Worm (Caenorhabditis elegans) whole organism, mixed stage, embryonic: Measurements from ENCODE around the gene C34C12.9.

Source experiments
- M03D4.4 ChIP-seq: sonication (generic microtip); optimal IDR thresholded peaks from 2 replicates; lab custom pipeline; 2017; ENCODE audit warnings: mild to moderate bottlenecking, missing genetic modification characterization, missing compliant biosample characterization
- bed-3 ChIP-seq: fragments of 200-800 bp; sonication (Bioruptor generic); optimal IDR thresholded peaks from 3 replicates; lab custom pipeline; 2018; ENCODE audit warnings: mild to moderate bottlenecking, missing genetic modification characterization, moderate library complexity, missing compliant biosample characterization
- blmp-1 ChIP-seq: fragments of 150-350 bp; optimal IDR thresholded peaks from 2 replicates; lab custom pipeline; 2014; ENCODE audit warnings: missing biosample characterization, missing genetic modification characterization
- ceh-39 ChIP-seq: fragments of 150-350 bp; optimal IDR thresholded peaks from 2 replicates; lab custom pipeline; 2014; ENCODE audit warnings: missing biosample characterization, missing genetic modification characterization
- ceh-43 ChIP-seq: fragments of 200-800 bp; sonication (Bioruptor generic); optimal IDR thresholded peaks from 2 replicates; lab custom pipeline; 2018; ENCODE audit warnings: mild to moderate bottlenecking, missing genetic modification characterization, moderate library complexity, missing compliant biosample characterization
- ceh-83 ChIP-seq: fragments of 200-800 bp; sonication (Bioruptor generic); optimal IDR thresholded peaks from 2 replicates; lab custom pipeline; 2018; ENCODE audit warnings: mild to moderate bottlenecking, missing genetic modification characterization, missing compliant biosample characterization
- cnd-1 ChIP-seq: fragments of 200-800 bp; sonication (Bioruptor generic); optimal IDR thresholded peaks from 2 replicates; lab custom pipeline; 2018; ENCODE audit warnings: mild to moderate bottlenecking, missing genetic modification characterization, missing compliant biosample characterization
- elt-1 ChIP-seq: sonication (generic microtip); optimal IDR thresholded peaks from 2 replicates; lab custom pipeline; 2017; ENCODE audit warnings: missing genetic modification characterization, mild to moderate bottlenecking, missing compliant biosample characterization, antibody characterized with exemption, moderate library complexity, borderline replicate concordance; ENCODE audit not compliant: insufficient read depth
- elt-3 ChIP-seq: fragments of 150-350 bp; optimal IDR thresholded peaks from 2 replicates; lab custom pipeline; 2014; ENCODE audit warnings: missing biosample characterization, missing genetic modification characterization
- flh-1 ChIP-seq: fragments of 200-800 bp; sonication (Bioruptor generic); optimal IDR thresholded peaks from 2 replicates; lab custom pipeline; 2018; ENCODE audit warnings: mild to moderate bottlenecking, missing genetic modification characterization, moderate library complexity, missing compliant biosample characterization
- ham-2 ChIP-seq: fragments of 200-800 bp; sonication (Bioruptor generic); optimal IDR thresholded peaks from 2 replicates; lab custom pipeline; 2018; ENCODE audit warnings: mild to moderate bottlenecking, missing genetic modification characterization, missing compliant biosample characterization
- hlh-1 ChIP-seq: fragments of 150-350 bp; optimal IDR thresholded peaks from 2 replicates; lab custom pipeline; 2014; ENCODE audit warnings: missing biosample characterization, missing genetic modification reagents, missing genetic modification characterization
- lin-13 ChIP-seq: fragments of 150-350 bp; optimal IDR thresholded peaks from 2 replicates; lab custom pipeline; 2014; ENCODE audit warnings: missing biosample characterization, missing genetic modification characterization
- lin-32 ChIP-seq: fragments of 200-800 bp; sonication (Bioruptor generic); optimal IDR thresholded peaks from 2 replicates; lab custom pipeline; 2018; ENCODE audit warnings: mild to moderate bottlenecking, missing genetic modification characterization, missing compliant biosample characterization
- lsy-2 ChIP-seq: fragments of 150-350 bp; optimal IDR thresholded peaks from 2 replicates; lab custom pipeline; 2014; ENCODE audit warnings: missing biosample characterization, missing genetic modification characterization
- mab-5 ChIP-seq: fragments of 150-350 bp; optimal IDR thresholded peaks from 2 replicates; lab custom pipeline; 2014; ENCODE audit warnings: missing biosample characterization, missing genetic modification characterization
- mls-2 ChIP-seq: sonication (generic microtip); optimal IDR thresholded peaks from 2 replicates; lab custom pipeline; 2016; ENCODE audit warnings: mild to moderate bottlenecking, missing genetic modification characterization, moderate library complexity, missing compliant biosample characterization
- nhr-12 ChIP-seq: fragments of 150-350 bp; optimal IDR thresholded peaks from 2 replicates; lab custom pipeline; 2014; ENCODE audit warnings: missing biosample characterization, missing genetic modification characterization
- nhr-237 ChIP-seq: fragments of 150-350 bp; optimal IDR thresholded peaks from 2 replicates; lab custom pipeline; 2014; ENCODE audit warnings: missing biosample characterization, missing genetic modification characterization
- nhr-28 ChIP-seq: fragments of 150-350 bp; optimal IDR thresholded peaks from 2 replicates; lab custom pipeline; 2014; ENCODE audit warnings: missing biosample characterization, missing genetic modification characterization
- nhr-76 ChIP-seq: sonication (generic microtip); optimal IDR thresholded peaks from 2 replicates; lab custom pipeline; 2017; ENCODE audit warnings: missing biosample characterization, missing genetic modification characterization
- pha-4 ChIP-seq: fragments of 150-350 bp; optimal IDR thresholded peaks from 2 replicates; lab custom pipeline; 2018; ENCODE audit warnings: missing biosample characterization, missing genetic modification reagents, missing genetic modification characterization
- sem-2 ChIP-seq: fragments of 200-800 bp; sonication (Bioruptor generic); optimal IDR thresholded peaks from 2 replicates; lab custom pipeline; 2018; ENCODE audit warnings: mild to moderate bottlenecking, missing genetic modification characterization, missing compliant biosample characterization
- snpc-4 ChIP-seq: fragments of 150-350 bp; optimal IDR thresholded peaks from 2 replicates; lab custom pipeline; 2014; ENCODE audit warnings: missing biosample characterization, missing genetic modification characterization
- sptf-1 ChIP-seq: sonication (generic microtip); optimal IDR thresholded peaks from 2 replicates; lab custom pipeline; 2017; ENCODE audit warnings: mild to moderate bottlenecking, missing genetic modification characterization, moderate library complexity, missing compliant biosample characterization
- tbx-8 ChIP-seq: fragments of 200-800 bp; sonication (Bioruptor generic); optimal IDR thresholded peaks from 2 replicates; lab custom pipeline; 2018; ENCODE audit warnings: mild to moderate bottlenecking, missing genetic modification characterization, moderate library complexity, missing compliant biosample characterization
- unc-39 ChIP-seq: fragments of 150-350 bp; optimal IDR thresholded peaks from 2 replicates; lab custom pipeline; 2014; ENCODE audit warnings: missing biosample characterization, missing genetic modification characterization
- zip-8 ChIP-seq: fragments of 150-350 bp; optimal IDR thresholded peaks from 2 replicates; lab custom pipeline; 2014; ENCODE audit warnings: missing biosample characterization, missing genetic modification characterization
- ztf-11 ChIP-seq: fragments of 150-350 bp; optimal IDR thresholded peaks from 2 replicates; lab custom pipeline; 2014; ENCODE audit warnings: missing biosample characterization, missing genetic modification characterization

The C34C12.9 gene

DNA sequence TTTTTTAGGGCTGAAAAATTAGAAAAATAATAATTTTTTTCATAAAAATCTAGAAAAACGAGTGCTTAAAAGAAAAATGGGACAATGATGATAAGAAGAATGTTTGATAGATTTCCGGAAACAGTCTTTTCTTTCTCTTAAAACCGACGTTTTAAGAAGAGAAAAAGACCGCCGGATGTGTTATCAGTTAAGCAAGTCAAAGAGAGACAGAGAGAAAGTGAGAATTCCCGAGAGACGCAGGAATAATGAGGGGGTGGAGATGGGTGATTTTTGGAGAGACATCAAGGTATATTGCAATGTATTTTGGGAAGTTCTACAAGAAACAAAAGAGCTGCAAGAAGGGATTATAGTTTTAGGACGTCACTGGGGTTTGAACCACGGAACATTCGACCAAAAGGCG, at the start of gene C34C12.9:
TSS of gene C34C12.9 (minus strand) at position 16 of the 400 bp plus-strand sequence.
- TF ChIP-seq pha-4 (no peak), mls-2 (tag; lab: Kevin White, UChicago) (no peak), hlh-1 (tag; lab: Kevin White, UChicago) (no peak), sptf-1 (no peak), elt-1 (tag; lab: Kevin White, UChicago) (no peak), nhr-76 (tag; lab: Kevin White, UChicago) (no peak), tbx-8 (GFP tag; lab: Kevin White, UChicago) (no peak), flh-1 (GFP tag; lab: Kevin White, UChicago) (no peak)

DNA sequence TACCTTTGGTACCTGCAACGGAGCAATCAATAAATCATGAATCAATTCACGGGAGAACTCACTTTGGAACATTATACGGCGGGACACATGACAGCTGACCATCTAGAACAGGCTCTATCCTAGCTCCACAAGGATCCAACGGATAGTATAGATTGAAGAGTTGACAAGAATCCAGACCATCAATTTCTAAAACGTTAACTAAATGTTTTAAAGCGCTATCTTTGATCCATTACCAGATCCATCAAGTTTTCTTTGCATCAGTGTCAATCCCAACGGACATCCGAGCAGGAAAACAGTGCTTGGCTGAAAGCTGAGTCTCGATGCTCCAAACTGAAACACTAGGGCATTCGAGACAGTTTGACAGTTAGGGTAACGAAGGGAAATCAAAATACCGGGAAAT, 48.1 kb upstream of the C34C12.9 start:
- TF ChIP-seq snpc-4 (tag; lab: Kevin White, UChicago) = no peak
- no peak for TF ChIP-seq nhr-28 (tag; lab: Kevin White, UChicago)
- no peak for TF ChIP-seq pha-4
- TF ChIP-seq lin-13 (tag; lab: Kevin White, UChicago) = no peak
- no peak for TF ChIP-seq lin-32

DNA sequence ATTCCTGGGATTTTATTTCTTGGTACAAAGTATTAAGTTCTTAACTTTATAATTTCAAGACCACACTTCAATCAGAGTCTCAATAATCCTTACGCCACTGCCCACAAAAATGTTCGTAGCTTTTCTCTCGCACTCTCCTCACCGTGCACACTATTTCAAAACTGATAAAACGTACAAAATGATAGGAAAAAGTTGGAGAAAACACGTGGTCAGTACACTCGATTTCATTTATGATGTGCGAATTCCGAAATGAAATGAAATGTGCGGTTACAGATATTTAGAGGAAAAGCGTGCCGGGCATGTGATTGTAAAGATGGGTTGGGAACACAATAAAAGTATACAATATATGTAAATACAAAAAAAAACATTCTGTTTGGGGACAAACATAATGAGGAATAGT, 45.1 kb upstream of the C34C12.9 start:
- TF ChIP-seq sem-2 (GFP tag; lab: Kevin White, UChicago) (no peak), lsy-2 (tag; lab: Kevin White, UChicago) (no peak), ceh-39 (no peak), unc-39 (tag; lab: Kevin White, UChicago) (no peak), lin-32 (no peak), cnd-1 (tag; lab: Kevin White, UChicago) (no peak), snpc-4 (tag; lab: Kevin White, UChicago) (no peak), ztf-11 (tag; lab: Kevin White, UChicago) (no peak), nhr-237 (tag; lab: Kevin White, UChicago) (no peak), ceh-43 (GFP tag; lab: Kevin White, UChicago) (no peak), mls-2 (tag; lab: Kevin White, UChicago) (no peak), ham-2 (no peak)

DNA sequence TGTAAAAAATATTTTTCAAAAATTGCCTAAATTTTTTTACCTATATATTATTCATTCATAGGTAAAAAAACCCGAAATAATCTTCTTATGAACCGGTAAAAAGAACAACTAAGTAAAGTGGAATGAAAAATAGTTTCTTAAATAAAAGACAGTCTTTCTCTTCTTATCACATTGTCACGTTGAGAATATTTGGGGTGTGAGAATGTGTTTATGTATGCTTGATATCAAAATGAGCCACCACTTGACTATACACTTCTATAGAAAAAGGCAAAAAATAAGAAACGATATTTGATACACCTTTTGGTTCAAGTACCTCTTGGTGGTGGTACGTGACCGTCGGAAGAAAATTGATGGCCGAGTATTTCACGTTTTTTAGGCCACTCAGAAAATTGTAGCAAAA, 44.2 kb upstream of the C34C12.9 start, which contains the start of gene hmit-1.3:
TSS of gene hmit-1.3 (minus strand) at position 103 of the 400 bp plus-strand sequence.
- TF ChIP-seq lin-13 (tag; lab: Kevin White, UChicago) (no peak), mls-2 (tag; lab: Kevin White, UChicago) (no peak), bed-3 (GFP tag; lab: Kevin White, UChicago) (no peak), unc-39 (tag; lab: Kevin White, UChicago) (no peak), mab-5 (tag; lab: Kevin White, UChicago) (no peak), nhr-237 (tag; lab: Kevin White, UChicago) (no peak), snpc-4 (tag; lab: Kevin White, UChicago) (no peak), hlh-1 (tag; lab: Kevin White, UChicago) (no peak), pha-4 (no peak), sem-2 (GFP tag; lab: Kevin White, UChicago) (no peak), nhr-12 (tag; lab: Kevin White, UChicago) (no peak), lsy-2 (tag; lab: Kevin White, UChicago) (no peak), nhr-28 (tag; lab: Kevin White, UChicago) (no peak), sptf-1 (no peak), zip-8 (no peak)
- TF ChIP-seq, all 35 proteins: peak for 0

DNA sequence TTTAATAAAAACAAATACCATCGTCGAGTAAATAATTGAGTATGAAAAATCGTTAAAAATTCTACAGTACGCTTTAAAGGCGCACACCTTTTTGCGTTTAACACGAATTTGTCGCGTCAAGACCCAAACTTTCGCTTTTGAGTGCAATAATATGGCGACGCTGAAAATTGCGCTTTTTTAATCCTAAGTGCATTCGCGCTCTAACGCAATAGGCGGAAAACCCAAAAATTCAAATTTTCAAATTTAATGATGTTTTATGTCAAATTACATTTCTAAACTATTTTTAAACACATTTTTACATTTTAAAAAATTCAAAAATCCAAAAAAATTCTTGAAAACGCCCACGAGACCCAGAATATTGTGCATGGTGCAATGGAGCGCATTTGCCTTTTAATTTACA, 36.5 kb upstream of the C34C12.9 start:
- TF ChIP-seq lsy-2 (tag; lab: Kevin White, UChicago) (no peak), sem-2 (GFP tag; lab: Kevin White, UChicago) (no peak), flh-1 (GFP tag; lab: Kevin White, UChicago) (no peak), ceh-43 (GFP tag; lab: Kevin White, UChicago) (no peak), zip-8 (no peak), elt-1 (tag; lab: Kevin White, UChicago) (no peak), ceh-83 (no peak), elt-3 (tag; lab: Kevin White, UChicago) (no peak), mls-2 (tag; lab: Kevin White, UChicago) (no peak), mab-5 (tag; lab: Kevin White, UChicago) (no peak), lin-32 (no peak), ham-2 (no peak), nhr-12 (tag; lab: Kevin White, UChicago) (no peak), M03D4.4 (tag; lab: Kevin White, UChicago) (no peak), nhr-28 (tag; lab: Kevin White, UChicago) (no peak), tbx-8 (GFP tag; lab: Kevin White, UChicago) (no peak), sptf-1 (no peak), ztf-11 (tag; lab: Kevin White, UChicago) (no peak), blmp-1 (no peak), cnd-1 (tag; lab: Kevin White, UChicago) (no peak)
